Worm (Caenorhabditis elegans): ENCODE data around the gene adh-5.

Gene adh-5

DNA sequence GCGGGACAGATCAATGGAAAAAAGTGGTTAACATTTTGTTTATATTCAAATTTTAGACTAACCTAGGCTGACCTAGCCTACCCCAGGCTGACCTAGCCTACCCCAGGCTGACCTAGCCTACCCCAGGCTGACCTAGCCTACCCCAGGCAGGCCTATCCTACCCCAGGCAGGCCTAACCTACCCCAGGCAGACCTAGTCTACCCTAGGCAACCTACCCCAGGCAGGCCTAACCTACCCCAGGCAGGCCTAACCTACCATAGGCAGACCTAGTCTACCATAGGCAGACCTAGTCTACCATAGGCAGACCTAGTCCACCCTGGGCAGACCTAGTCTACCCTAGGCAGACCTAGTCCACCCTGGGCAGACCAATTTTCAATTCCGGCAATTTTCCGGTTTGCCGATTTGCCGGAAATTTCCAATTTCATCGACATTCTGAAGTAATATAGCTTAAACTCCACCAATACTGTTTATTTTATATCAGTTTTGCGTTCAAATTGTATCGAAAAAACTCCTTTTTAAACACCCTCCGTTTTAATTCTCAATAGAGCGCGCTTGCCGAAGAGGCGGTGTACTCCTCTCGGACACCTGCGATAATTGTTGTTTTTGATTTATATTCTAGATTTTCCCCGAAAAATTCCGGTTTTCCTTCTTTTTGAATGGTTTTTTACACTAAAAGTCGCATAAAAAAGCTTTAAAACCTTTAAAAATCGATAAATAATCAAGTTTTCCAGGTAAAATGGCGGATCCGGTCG lies 7.2 kb upstream of the adh-5 start, which contains the start of gene trm-2A (continued):
- TF ChIP-seq rpc-1 (optimal IDR thresholded peaks at IDR 0.05) (no peak), rpc-1 (tag; optimal IDR thresholded peaks at IDR 0.05) (no peak), madf-6 (GFP tag; IDR thresholded peaks at IDR 0.05) (peak; percentile 50; the same call in 1 of the 2 replicates), madf-3 (GFP tag; IDR thresholded peaks at IDR 0.05) (0 out of 2 replicates have a peak, but pooled peaks have one; percentile 38), F55B11.4 (tag; optimal IDR thresholded peaks at IDR 0.05; ENCODE audit: borderline replicate concordance, insufficient read depth) (no peak), F37B4.10 (GFP tag; IDR thresholded peaks at IDR 0.05) (0 out of 2 replicates have a peak, but pooled peaks have one; percentile 61), ztf-6 (GFP tag; IDR thresholded peaks at IDR 0.05) (no peak), T26A5.8 (tag; optimal IDR thresholded peaks at IDR 0.05) (no peak), F33H1.4 (GFP tag; IDR thresholded peaks at IDR 0.05) (0 out of 2 replicates have a peak, but pooled peaks have one; percentile 14), aptf-3 (GFP tag; IDR thresholded peaks at IDR 0.05) (no peak), egl-18 (GFP tag; IDR thresholded peaks at IDR 0.05) (no peak), somi-1 (GFP tag; optimal IDR thresholded peaks at IDR 0.05) (no peak), nfyb-1 (GFP tag; IDR thresholded peaks at IDR 0.05) (no peak), akir-1 (GFP tag; optimal IDR thresholded peaks at IDR 0.05) (no peak), attf-3 (GFP tag; conservative IDR thresholded peaks at IDR 0.05) (no peak; the same call in 1 of the 2 replicates), rec-8 (tag; optimal IDR thresholded peaks at IDR 0.05) (no peak), snpc-3.4 (tag; optimal IDR thresholded peaks at IDR 0.05) (peak; percentile 70), hlh-26 (GFP tag; conservative IDR thresholded peaks at IDR 0.05) (no peak), lir-1 (GFP tag; conservative IDR thresholded peaks at IDR 0.05) (no peak), fkh-3 (tag; optimal IDR thresholded peaks at IDR 0.05) (no peak), K11D2.4 (GFP tag; IDR thresholded peaks at IDR 0.05) (no peak), snpc-1.3 (tag; optimal IDR thresholded peaks at IDR 0.05; ENCODE audit: insufficient read depth) (peak; percentile 52), ZK185.1 (tag; optimal IDR thresholded peaks at IDR 0.05; ENCODE audit: poor library complexity, severe bottlenecking) (no peak), hrde-1 (tag; optimal IDR thresholded peaks at IDR 0.05; ENCODE audit: borderline replicate concordance) (no peak), efl-1 (GFP tag; optimal IDR thresholded peaks at IDR 0.05) (peak; percentile 76), chd-7 (tag; optimal IDR thresholded peaks at IDR 0.05) (no peak), Y67H2A.10 (GFP tag; conservative IDR thresholded peaks at IDR 0.05) (no peak), attf-6 (GFP tag; IDR thresholded peaks at IDR 0.05) (no peak), Y95B8A.8 (GFP tag; IDR thresholded peaks at IDR 0.05) (no peak), mxl-1 (tag; optimal IDR thresholded peaks at IDR 0.05) (no peak)

DNA sequence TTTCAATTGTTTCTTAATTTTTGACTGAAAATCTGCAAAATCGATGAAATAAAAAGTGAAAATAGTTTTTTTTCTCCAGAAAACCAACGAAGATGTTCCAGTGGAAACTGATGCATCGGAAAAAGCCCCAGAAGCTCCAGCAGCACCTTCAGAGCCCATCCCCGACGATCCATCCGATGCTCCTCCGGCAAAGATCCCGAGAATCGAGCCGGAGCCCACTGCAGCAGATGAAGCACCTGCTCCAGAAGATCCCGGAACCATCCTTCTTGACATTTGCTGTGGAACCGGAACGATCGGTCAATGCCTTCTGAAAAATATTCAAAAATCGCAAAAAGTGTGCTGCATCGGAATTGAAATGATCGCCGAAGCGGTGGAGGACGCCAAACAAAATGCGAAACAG lies 2.9 kb upstream of the adh-5 start:
- TF ChIP-seq B0261.1 (tag; optimal IDR thresholded peaks at IDR 0.05): no peak
- TF ChIP-seq zfh-2 (GFP tag; conservative IDR thresholded peaks at IDR 0.05): peak; percentile 76
- no peak for TF ChIP-seq B0019.2 (GFP tag; conservative IDR thresholded peaks at IDR 0.05)
- no peak for TF ChIP-seq madf-10 (tag; optimal IDR thresholded peaks at IDR 0.05)
- no peak for TF ChIP-seq snpc-1.1 (tag; optimal IDR thresholded peaks at IDR 0.05; ENCODE audit: insufficient read depth)
- TF ChIP-seq egrh-3 (GFP tag; IDR thresholded peaks at IDR 0.05): peak; percentile 60; the same call in 1 of the 2 replicates
- TF ChIP-seq Y79H2A.3 (GFP tag; conservative IDR thresholded peaks at IDR 0.05): no peak
- TF ChIP-seq mcd-1 (GFP tag; IDR thresholded peaks at IDR 0.05): 0 out of 2 replicates have a peak, but pooled peaks have one; percentile 10

Measured in whole organism, young adult.